Worm (Caenorhabditis elegans) whole organism, L3 larva: ENCODE measurements around the gene gpr-1.

Experiments
- ama-1 ChIP-seq: fragments of 150-350 bp; optimal IDR thresholded peaks from 2 replicates; lab custom pipeline; 2018
- ceh-9 ChIP-seq: sonication (generic microtip); optimal IDR thresholded peaks from 2 replicates; lab custom pipeline; 2018; ENCODE audit warnings: missing biosample characterization, missing genetic modification characterization
- daf-12 ChIP-seq: fragments of 150-350 bp; optimal IDR thresholded peaks from 2 replicates; lab custom pipeline; 2014; ENCODE audit warnings: missing biosample characterization, missing genetic modification reagents, missing genetic modification characterization
- egl-27 ChIP-seq: sonication (generic microtip); optimal IDR thresholded peaks from 4 replicates; lab custom pipeline; 2017; ENCODE audit warnings: missing biosample characterization, missing genetic modification reagents, missing genetic modification characterization
- eor-1 ChIP-seq, 2 experiments: fragments of 150-350 bp; optimal IDR thresholded peaks; 2 replicates each; lab custom pipeline; 2014 to 2018; ENCODE audit warnings: missing biosample characterization in 2 of 2, missing genetic modification characterization in 2 of 2
- fkh-2 ChIP-seq: fragments of 150-350 bp; optimal IDR thresholded peaks from 2 replicates; lab custom pipeline; 2014; ENCODE audit warnings: missing biosample characterization, missing genetic modification reagents, missing genetic modification characterization
- lin-15B ChIP-seq: fragments of 150-350 bp; optimal IDR thresholded peaks from 2 replicates; lab custom pipeline; 2014; ENCODE audit warnings: missing biosample characterization, missing genetic modification characterization
- lin-39 ChIP-seq: fragments of 150-350 bp; optimal IDR thresholded peaks from 2 replicates; lab custom pipeline; 2018; ENCODE audit warnings: missing biosample characterization, missing genetic modification reagents, missing genetic modification characterization
- nhr-76 ChIP-seq: fragments of 150-350 bp; sonication (generic microtip); optimal IDR thresholded peaks from 5 replicates; lab custom pipeline; 2014; ENCODE audit warnings: missing biosample characterization, missing genetic modification characterization
- skn-1 ChIP-seq: fragments of 150-350 bp; optimal IDR thresholded peaks from 2 replicates; lab custom pipeline; 2014; ENCODE audit warnings: missing biosample characterization, missing genetic modification characterization
- tbx-2 ChIP-seq: sonication (generic microtip); optimal IDR thresholded peaks from 2 replicates; lab custom pipeline; 2016; ENCODE audit warnings: mild to moderate bottlenecking, missing genetic modification characterization, missing compliant biosample characterization
- zag-1 ChIP-seq: fragments of 150-350 bp; optimal IDR thresholded peaks from 2 replicates; lab custom pipeline; 2014; ENCODE audit warnings: missing biosample characterization, missing genetic modification characterization

DNA sequence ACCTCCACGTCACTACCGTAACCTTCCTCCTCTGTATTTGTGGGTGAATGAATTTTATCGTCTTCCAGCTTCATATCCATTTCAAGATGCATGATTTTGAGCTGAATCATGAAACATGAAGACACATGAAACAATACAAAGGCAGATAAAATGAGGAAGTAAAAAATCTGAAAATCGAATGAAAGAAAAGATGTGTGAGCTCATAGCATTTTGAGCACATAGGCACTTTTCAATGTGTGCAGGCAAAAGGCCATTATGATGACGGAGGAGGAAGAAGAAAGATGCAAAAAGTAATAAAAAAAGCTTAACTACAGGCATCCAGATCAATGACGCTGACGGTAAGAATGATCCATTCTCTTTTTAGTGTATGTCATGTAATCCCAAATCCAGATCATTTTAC, 31.0 kb upstream of the gpr-1 start, which contains the start of gene ztf-30:
- TF ChIP-seq lin-15B (tag; lab: Kevin White, UChicago) (no peak), nhr-76 (tag; lab: Kevin White, UChicago) (no peak), ceh-9 (tag; lab: Kevin White, UChicago) (no peak), ama-1 (lab: Kevin White, UChicago) (no peak), egl-27 (tag; lab: Kevin White, UChicago) (no peak), zag-1 (tag; lab: Kevin White, UChicago) (no peak), tbx-2 (tag; lab: Kevin White, UChicago) (no peak), daf-12 (tag; lab: Kevin White, UChicago) (no peak), fkh-2 (no peak), lin-39 (no peak), skn-1 (tag; lab: Kevin White, UChicago) (no peak), eor-1 (tag; optimal IDR thresholded peaks at IDR 0.05; lab: Kevin White, UChicago) (no peak)
